Worm (Caenorhabditis elegans) whole organism, L4 larva: ENCODE data around the gene fkb-6.

Experiments
- F37D6.2 ChIP-seq: sonication (generic microtip); optimal IDR thresholded peaks from 2 replicates; lab custom pipeline; 2016; ENCODE audit warnings: mild to moderate bottlenecking, missing genetic modification characterization, missing compliant biosample characterization
- ZK546.5 ChIP-seq, 2 experiments: sonication (generic microtip); optimal IDR thresholded peaks; 2 replicates each; lab custom pipeline; 2017; ENCODE audit warnings: missing biosample characterization in 2 of 2, missing genetic modification characterization in 2 of 2
- ceh-32 ChIP-seq: sonication (generic microtip); optimal IDR thresholded peaks from 2 replicates; lab custom pipeline; 2016; ENCODE audit warnings: mild to moderate bottlenecking, missing genetic modification characterization, missing compliant biosample characterization; ENCODE audit not compliant: poor library complexity
- ceh-44 ChIP-seq: fragments of 200-800 bp; sonication (Bioruptor generic); IDR thresholded peaks from 2 replicates; pipeline ENCODE4 v1.3.6; 2022; ENCODE audit warnings: missing genetic modification reagents, missing genetic modification characterization, missing compliant biosample characterization
- ctbp-1 ChIP-seq: fragments of 200-800 bp; sonication (Bioruptor generic); IDR thresholded peaks from 2 replicates; pipeline ENCODE4 v1.3.6; 2022; ENCODE audit warnings: missing genetic modification reagents, missing genetic modification characterization, missing compliant biosample characterization
- hlh-30 ChIP-seq: sonication (generic microtip); optimal IDR thresholded peaks from 2 replicates; lab custom pipeline; 2017; ENCODE audit warnings: antibody characterized with exemption, mild to moderate bottlenecking, missing genetic modification characterization, missing compliant biosample characterization; ENCODE audit not compliant: insufficient read depth
- nhr-11 ChIP-seq: fragments of 150-350 bp; optimal IDR thresholded peaks from 2 replicates; lab custom pipeline; 2014; ENCODE audit warnings: missing biosample characterization, missing genetic modification characterization
- nhr-42 ChIP-seq: fragments of 200-800 bp; sonication (Bioruptor generic); IDR thresholded peaks from 2 replicates; pipeline ENCODE4 v1.3.6; 2022; ENCODE audit warnings: missing genetic modification characterization, missing compliant biosample characterization
- nhr-77 ChIP-seq: fragments of 150-350 bp; optimal IDR thresholded peaks from 2 replicates; lab custom pipeline; 2014; ENCODE audit warnings: missing biosample characterization, missing genetic modification characterization
- unc-130 ChIP-seq: sonication (generic microtip); optimal IDR thresholded peaks from 2 replicates; lab custom pipeline; 2016; ENCODE audit warnings: missing genetic modification reagents, missing genetic modification characterization, missing compliant biosample characterization
- unc-62 ChIP-seq, 3 experiments: fragments of 150-350 bp in 1 of 3; sonication (generic microtip); optimal IDR thresholded peaks in 2 of 3; peaks in 1 of 3; 1 replicate in 1 of 3; 2 replicates in 2 of 3; lab custom pipeline; 2014 to 2017; ENCODE audit warnings: missing biosample characterization in 3 of 3, missing genetic modification characterization in 3 of 3, missing genetic modification reagents in 3 of 3, missing genotype in 1 of 3
- zag-1 ChIP-seq: fragments of 150-350 bp; optimal IDR thresholded peaks from 2 replicates; lab custom pipeline; 2014; ENCODE audit warnings: missing biosample characterization, missing genetic modification characterization

Gene fkb-6

ce11 chrV:20879069-20879667 is 33.2 kb downstream of the fkb-6 start, which contains the start of gene unc-80 (continued):
- peak; percentile 8 for TF ChIP-seq hlh-30 (tag; lab: Kevin White, UChicago)
- TF ChIP-seq unc-62 (GFP tag; optimal IDR thresholded peaks at IDR 0.05 in 1 of 2; lab: Kevin White, UChicago) = peak in 1 of 2 experiments; percentile 89
- no peak for TF ChIP-seq unc-62 (tag; optimal IDR thresholded peaks at IDR 0.05; lab: Kevin White, UChicago)
- TF ChIP-seq unc-130 (GFP tag; lab: Kevin White, UChicago) = no peak
- no peak for TF ChIP-seq ceh-44 (GFP tag; lab: Robert Waterston, UW)
- peak; percentile 38; the same call in 1 of the 2 replicates for TF ChIP-seq ctbp-1
- no peak for TF ChIP-seq nhr-77 (tag; lab: Kevin White, UChicago)
- TF ChIP-seq ZK546.5 (tag; optimal IDR thresholded peaks at IDR 0.05; lab: Kevin White, UChicago) = no peak
- TF ChIP-seq F37D6.2 (tag; lab: Kevin White, UChicago) = peak; percentile 25
- TF ChIP-seq nhr-42 (GFP tag; lab: Robert Waterston, UW) = no peak
- no peak for TF ChIP-seq ceh-32 (tag; lab: Kevin White, UChicago)

ce11 chrV:20891871-20892270 is 45.9 kb downstream of the fkb-6 start:
- TF ChIP-seq nhr-11 (tag; lab: Kevin White, UChicago) = no peak
- no peak for TF ChIP-seq zag-1 (tag; lab: Kevin White, UChicago)
- peak in 1 of 2 experiments; percentile 94 for TF ChIP-seq unc-62 (GFP tag; optimal IDR thresholded peaks at IDR 0.05 in 1 of 2; lab: Kevin White, UChicago)
- TF ChIP-seq unc-62 (tag; optimal IDR thresholded peaks at IDR 0.05; lab: Kevin White, UChicago) = no peak
